Worm (Caenorhabditis elegans) whole organism, young adult: ENCODE results near the gene K02C4.3.
A peak's percentile ranks its signal among the peaks of the same experiment; 100 is the strongest.

ENCODE experiments used
- D2030.7 ChIP-seq: fragments of 200-800 bp; sonication (Bioruptor generic); IDR thresholded peaks from 2 replicates; pipeline ENCODE4 v1.3.6; 2022; ENCODE audit warnings: missing genetic modification reagents, missing genetic modification characterization, missing compliant biosample characterization
- F23B12.7 ChIP-seq: sonication (generic microtip); optimal IDR thresholded peaks from 2 replicates; lab custom pipeline; 2017; ENCODE audit warnings: missing genetic modification characterization, mild to moderate bottlenecking, missing compliant biosample characterization, antibody characterized with exemption, moderate library complexity; ENCODE audit not compliant: insufficient read depth
- F33H1.4 ChIP-seq: fragments of 200-800 bp; sonication (Bioruptor generic); IDR thresholded peaks from 2 replicates; pipeline ENCODE4 v1.3.6; 2022; ENCODE audit warnings: missing genetic modification reagents, missing genetic modification characterization, missing compliant biosample characterization
- F39B2.1 ChIP-seq: fragments of 200-800 bp; sonication (Bioruptor generic); IDR thresholded peaks from 2 replicates; pipeline ENCODE4 v1.3.6; 2022; ENCODE audit warnings: missing genetic modification reagents, missing genetic modification characterization, missing compliant biosample characterization
- F49E8.2 ChIP-seq: sonication (generic microtip); optimal IDR thresholded peaks from 3 replicates; lab custom pipeline; 2017; ENCODE audit warnings: missing genetic modification characterization, mild to moderate bottlenecking, missing compliant biosample characterization, antibody characterized with exemption, moderate library complexity; ENCODE audit not compliant: insufficient read depth
- F55B11.4 ChIP-seq: sonication (generic microtip); optimal IDR thresholded peaks from 2 replicates; lab custom pipeline; 2016; ENCODE audit warnings: missing compliant biosample characterization, missing genetic modification characterization, borderline replicate concordance; ENCODE audit not compliant: insufficient read depth
- Y67H2A.10 ChIP-seq: fragments of 200-800 bp; sonication (Bioruptor generic); conservative IDR thresholded peaks from 2 replicates; pipeline ENCODE4 v1.3.6; 2022; ENCODE audit warnings: missing genetic modification reagents, missing genetic modification characterization, missing compliant biosample characterization
- ZK185.1 ChIP-seq: sonication (generic microtip); optimal IDR thresholded peaks from 2 replicates; lab custom pipeline; 2016; ENCODE audit warnings: mild to moderate bottlenecking, missing genetic modification characterization, missing compliant biosample characterization; ENCODE audit not compliant: poor library complexity, severe bottlenecking
- ama-1 ChIP-seq, 3 experiments: fragments of 150-350 bp in 1 of 3; sonication (generic microtip) in 2 of 3; optimal IDR thresholded peaks; 2 replicates each; lab custom pipeline; 2014 to 2018; ENCODE audit warnings: missing biosample characterization in 2 of 3, missing genetic modification characterization in 2 of 3, missing genetic modification reagents in 2 of 3
- aptf-3 ChIP-seq: fragments of 200-800 bp; sonication (Bioruptor generic); IDR thresholded peaks from 2 replicates; pipeline ENCODE4 v1.3.6; 2022; ENCODE audit warnings: missing genetic modification characterization, missing compliant biosample characterization
- attf-3 ChIP-seq: fragments of 200-800 bp; sonication (Bioruptor generic); conservative IDR thresholded peaks from 2 replicates; pipeline ENCODE4 v1.3.6; 2022; ENCODE audit warnings: missing genetic modification reagents, missing genetic modification characterization, missing compliant biosample characterization
- attf-6 ChIP-seq: fragments of 200-800 bp; sonication (Bioruptor generic); IDR thresholded peaks from 2 replicates; pipeline ENCODE4 v1.3.6; 2022; ENCODE audit warnings: missing genetic modification reagents, missing genetic modification characterization, missing compliant biosample characterization
- cebp-1 ChIP-seq, 2 experiments: fragments of 200-800 bp in 1 of 2; sonication (Bioruptor generic) in 1 of 2; sonication (generic microtip) in 1 of 2; IDR thresholded peaks in 1 of 2; optimal IDR thresholded peaks in 1 of 2; 2 replicates each; pipeline versions ENCODE4 v1.3.6 to Lab custom; 2017 to 2022; ENCODE audit warnings: missing compliant biosample characterization in 2 of 2, missing genetic modification characterization in 2 of 2, mild to moderate bottlenecking in 1 of 2, missing genetic modification reagents in 1 of 2, moderate library complexity in 1 of 2
- ceh-100 ChIP-seq: fragments of 200-800 bp; sonication (Bioruptor generic); IDR thresholded peaks from 2 replicates; pipeline ENCODE4 v1.3.6; 2022; ENCODE audit warnings: missing genetic modification reagents, missing genetic modification characterization, missing compliant biosample characterization
- ceh-91 ChIP-seq: fragments of 200-800 bp; sonication (Bioruptor generic); IDR thresholded peaks from 2 replicates; pipeline ENCODE4 v1.3.6; 2022; ENCODE audit warnings: missing genetic modification reagents, missing genetic modification characterization, missing compliant biosample characterization
- chd-7 ChIP-seq: sonication (generic microtip); optimal IDR thresholded peaks from 2 replicates; lab custom pipeline; 2016; ENCODE audit warnings: mild to moderate bottlenecking, missing genetic modification characterization, moderate library complexity, missing compliant biosample characterization
- dpff-1 ChIP-seq: sonication (generic microtip); optimal IDR thresholded peaks from 2 replicates; lab custom pipeline; 2017; ENCODE audit warnings: mild to moderate bottlenecking, missing genetic modification characterization, missing compliant biosample characterization
- dpl-1 ChIP-seq: fragments of 150-350 bp; optimal IDR thresholded peaks from 2 replicates; lab custom pipeline; 2014; ENCODE audit warnings: missing biosample characterization, missing genetic modification reagents, missing genetic modification characterization
- egl-44 ChIP-seq: fragments of 200-800 bp; sonication (Bioruptor generic); IDR thresholded peaks from 2 replicates; pipeline ENCODE4 v1.3.6; 2022; ENCODE audit warnings: missing genetic modification reagents, missing genetic modification characterization, missing compliant biosample characterization
- him-1 ChIP-seq: sonication (generic microtip); optimal IDR thresholded peaks from 2 replicates; lab custom pipeline; 2016; ENCODE audit warnings: missing genotype, missing genetic modification reagents, missing genetic modification characterization, missing compliant biosample characterization
- hlh-12 ChIP-seq: sonication (generic microtip); optimal IDR thresholded peaks from 2 replicates; lab custom pipeline; 2016; ENCODE audit warnings: missing genetic modification characterization, missing compliant biosample characterization
- hmg-1.2 ChIP-seq: fragments of 200-800 bp; sonication (Bioruptor generic); IDR thresholded peaks from 2 replicates; pipeline ENCODE4 v1.3.6; 2022; ENCODE audit warnings: missing genetic modification reagents, missing genetic modification characterization, missing compliant biosample characterization
- hsf-1 ChIP-seq: fragments of 200-800 bp; sonication (Bioruptor generic); IDR thresholded peaks from 2 replicates; pipeline ENCODE4 v1.3.6; 2022; ENCODE audit warnings: missing genetic modification reagents, missing genetic modification characterization, missing compliant biosample characterization
- lin-40 ChIP-seq: sonication (generic microtip); optimal IDR thresholded peaks from 2 replicates; lab custom pipeline; 2016; ENCODE audit warnings: missing genetic modification characterization, mild to moderate bottlenecking, missing compliant biosample characterization, missing genotype, missing genetic modification reagents
- lin-54 ChIP-seq: fragments of 200-800 bp; sonication (Bioruptor generic); optimal IDR thresholded peaks from 2 replicates; lab custom pipeline; 2018; ENCODE audit warnings: mild to moderate bottlenecking, missing genetic modification characterization, missing compliant biosample characterization
- lsl-1 ChIP-seq: fragments of 200-800 bp; sonication (Bioruptor generic); optimal IDR thresholded peaks from 2 replicates; lab custom pipeline; 2018; ENCODE audit warnings: mild to moderate bottlenecking, missing genetic modification characterization, moderate library complexity, missing compliant biosample characterization
- madf-10 ChIP-seq: sonication (generic microtip); optimal IDR thresholded peaks from 2 replicates; lab custom pipeline; 2016; ENCODE audit warnings: mild to moderate bottlenecking, missing genetic modification characterization, missing compliant biosample characterization
- madf-6 ChIP-seq: fragments of 200-800 bp; sonication (Bioruptor generic); IDR thresholded peaks from 2 replicates; pipeline ENCODE4 v1.3.6; 2022; ENCODE audit warnings: missing genetic modification reagents, missing genetic modification characterization, missing compliant biosample characterization
- mcd-1 ChIP-seq: fragments of 200-800 bp; sonication (Bioruptor generic); IDR thresholded peaks from 2 replicates; pipeline ENCODE4 v1.3.6; 2022; ENCODE audit warnings: missing genetic modification reagents, missing genetic modification characterization, missing compliant biosample characterization
- mxl-1 ChIP-seq: sonication (generic microtip); optimal IDR thresholded peaks from 2 replicates; lab custom pipeline; 2016; ENCODE audit warnings: missing genetic modification characterization, missing compliant biosample characterization
- nfyb-1 ChIP-seq: fragments of 200-800 bp; sonication (Bioruptor generic); IDR thresholded peaks from 2 replicates; pipeline ENCODE4 v1.3.6; 2022; ENCODE audit warnings: missing genetic modification reagents, missing genetic modification characterization, missing compliant biosample characterization
- nhr-120 ChIP-seq: fragments of 200-800 bp; sonication (Bioruptor generic); IDR thresholded peaks from 2 replicates; pipeline ENCODE4 v1.3.6; 2022; ENCODE audit warnings: missing genetic modification characterization, missing compliant biosample characterization
- nhr-80 ChIP-seq: sonication (generic microtip); optimal IDR thresholded peaks from 2 replicates; lab custom pipeline; 2016; ENCODE audit warnings: missing genetic modification characterization, missing compliant biosample characterization
- pbrm-1 ChIP-seq: fragments of 200-800 bp; sonication (Bioruptor generic); IDR thresholded peaks from 2 replicates; pipeline ENCODE4 v1.3.6; 2022; ENCODE audit warnings: missing genetic modification reagents, missing genetic modification characterization, missing compliant biosample characterization
- pha-4 ChIP-seq: fragments of 150-350 bp; sonication (generic microtip); optimal IDR thresholded peaks from 2 replicates; lab custom pipeline; 2014; ENCODE audit warnings: missing biosample characterization, missing genetic modification reagents, missing genetic modification characterization
- rcor-1 ChIP-seq: fragments of 200-800 bp; sonication (Bioruptor generic); IDR thresholded peaks from 2 replicates; pipeline ENCODE4 v1.3.6; 2022; ENCODE audit warnings: missing genetic modification reagents, missing genetic modification characterization, missing compliant biosample characterization
- rpc-1 ChIP-seq, 2 experiments: fragments of 150-350 bp in 1 of 2; sonication (generic microtip) in 1 of 2; optimal IDR thresholded peaks; 2 replicates each; lab custom pipeline; 2014 to 2018; ENCODE audit warnings: missing biosample characterization in 1 of 2, missing genetic modification characterization in 1 of 2, missing genetic modification reagents in 1 of 2, missing genotype in 1 of 2
- snpc-1.1 ChIP-seq: sonication (generic microtip); optimal IDR thresholded peaks from 2 replicates; lab custom pipeline; 2017; ENCODE audit warnings: missing genetic modification characterization, mild to moderate bottlenecking, missing compliant biosample characterization, antibody characterized with exemption, moderate library complexity, missing genotype, missing genetic modification reagents; ENCODE audit not compliant: insufficient read depth
- snpc-3.4 ChIP-seq: sonication (generic microtip); optimal IDR thresholded peaks from 2 replicates; lab custom pipeline; 2017; ENCODE audit warnings: missing genetic modification characterization, mild to moderate bottlenecking, missing compliant biosample characterization, antibody characterized with exemption, moderate library complexity, missing genotype, missing genetic modification reagents
- somi-1 ChIP-seq: fragments of 200-800 bp; sonication (Bioruptor generic); optimal IDR thresholded peaks from 2 replicates; lab custom pipeline; 2018; ENCODE audit warnings: mild to moderate bottlenecking, missing genetic modification characterization, missing compliant biosample characterization
- sptf-2 ChIP-seq: fragments of 200-800 bp; sonication (Bioruptor generic); optimal IDR thresholded peaks from 2 replicates; lab custom pipeline; 2018; ENCODE audit warnings: mild to moderate bottlenecking, missing genetic modification characterization, missing compliant biosample characterization
- tbp1 ChIP-seq: fragments of 200-800 bp; sonication (Bioruptor generic); optimal IDR thresholded peaks from 2 replicates; lab custom pipeline; 2018; ENCODE audit warnings: mild to moderate bottlenecking, missing genetic modification characterization, missing compliant biosample characterization
- xnd-1 ChIP-seq: sonication (generic microtip); optimal IDR thresholded peaks from 2 replicates; lab custom pipeline; 2016; ENCODE audit warnings: missing genotype, missing genetic modification reagents, missing genetic modification characterization, missing compliant biosample characterization
- zim-3 ChIP-seq: sonication (generic microtip); optimal IDR thresholded peaks from 2 replicates; lab custom pipeline; 2017; ENCODE audit warnings: mild to moderate bottlenecking, missing genetic modification characterization, moderate library complexity, missing compliant biosample characterization
- ztf-18 ChIP-seq: sonication (generic microtip); optimal IDR thresholded peaks from 2 replicates; lab custom pipeline; 2016; ENCODE audit warnings: missing genotype, mild to moderate bottlenecking, missing genetic modification characterization, missing compliant biosample characterization
- ztf-26 ChIP-seq: sonication (generic microtip); optimal IDR thresholded peaks from 2 replicates; lab custom pipeline; 2017; ENCODE audit warnings: missing genetic modification characterization, missing compliant biosample characterization

Gene K02C4.3

DNA sequence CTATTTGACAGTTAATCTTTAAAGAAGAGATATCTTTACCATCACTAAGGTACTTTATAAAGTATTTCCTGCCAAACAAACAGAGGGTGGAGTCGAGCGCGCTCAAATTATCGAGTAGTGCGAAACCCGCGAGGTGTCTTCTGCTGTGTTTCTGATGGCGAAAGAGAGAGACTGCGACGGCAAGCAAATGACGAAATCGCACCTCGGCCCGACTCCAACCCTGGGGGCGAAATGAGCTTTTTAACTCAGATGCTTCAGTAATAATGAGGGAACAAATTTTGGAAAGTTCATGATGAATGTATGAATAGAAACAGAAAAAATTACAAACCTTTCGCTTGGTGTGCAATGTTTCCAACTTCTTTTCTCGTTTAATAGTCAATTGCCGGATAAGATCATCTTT lies 4.9 kb upstream of the K02C4.3 start:
- TF ChIP-seq ZK185.1 (tag; lab: Kevin White, UChicago), result peak; percentile 45
- no peak for TF ChIP-seq ztf-26
- peak; percentile 30 for TF ChIP-seq nhr-80
- TF ChIP-seq attf-3 (GFP tag; lab: Robert Waterston, UW), result no peak
- peak; percentile 79 for TF ChIP-seq mcd-1 (GFP tag; lab: Robert Waterston, UW)
- peak; percentile 78 for TF ChIP-seq rcor-1 (GFP tag; lab: Robert Waterston, UW)
- no peak for TF ChIP-seq lin-54 (GFP tag; lab: Kevin White, UChicago)
- peak; percentile 37; the same call in 1 of the 2 replicates for TF ChIP-seq ceh-100 (GFP tag; lab: Robert Waterston, UW)
- peak; percentile 10 for TF ChIP-seq pha-4 (tag; lab: Kevin White, UChicago)
- TF ChIP-seq F33H1.4 (GFP tag; lab: Robert Waterston, UW), result peak; percentile 39; the same call in 1 of the 2 replicates
- peak; percentile 82 for TF ChIP-seq snpc-3.4 (tag; lab: Kevin White, UChicago)
- TF ChIP-seq madf-10 (tag; lab: Kevin White, UChicago), result peak; percentile 4
- no peak for TF ChIP-seq dpl-1 (GFP tag; lab: Kevin White, UChicago)
- no peak; the same call in 1 of the 2 replicates for TF ChIP-seq ceh-91
- no peak for TF ChIP-seq mxl-1 (tag; lab: Kevin White, UChicago)
- peak; percentile 57 for TF ChIP-seq hmg-1.2
- TF ChIP-seq cebp-1 (GFP tag; IDR thresholded peaks at IDR 0.05; lab: Robert Waterston, UW), result peak; percentile 54; the same call in 1 of the 2 replicates
- TF ChIP-seq cebp-1 (tag; optimal IDR thresholded peaks at IDR 0.05; lab: Kevin White, UChicago), result peak; percentile 93
- TF ChIP-seq nhr-120 (GFP tag; lab: Robert Waterston, UW), result no peak
- TF ChIP-seq F55B11.4, result no peak
- peak; percentile 80 for TF ChIP-seq ztf-18 (tag; lab: Kevin White, UChicago)
- TF ChIP-seq F39B2.1 (GFP tag; lab: Robert Waterston, UW), result 0 out of 2 replicates have a peak, but pooled peaks have one; percentile 38
- no peak for TF ChIP-seq somi-1 (GFP tag; lab: Kevin White, UChicago)
- TF ChIP-seq snpc-1.1 (tag; lab: Kevin White, UChicago), result peak; percentile 95
- no peak for TF ChIP-seq dpff-1
- no peak for TF ChIP-seq sptf-2 (GFP tag; lab: Kevin White, UChicago)
- TF ChIP-seq F23B12.7 (tag; lab: Kevin White, UChicago), result peak; percentile 77
- TF ChIP-seq F49E8.2 (tag; lab: Kevin White, UChicago), result peak; percentile 25
- peak; percentile 89 for TF ChIP-seq him-1 (tag; lab: Kevin White, UChicago)
- TF ChIP-seq zim-3 (tag; lab: Kevin White, UChicago), result no peak
- TF ChIP-seq lsl-1, result peak; percentile 56
- peak; percentile 29 for TF ChIP-seq ama-1 (optimal IDR thresholded peaks at IDR 0.05; lab: Kevin White, UChicago)
- TF ChIP-seq ama-1 (GFP tag; optimal IDR thresholded peaks at IDR 0.05; lab: Kevin White, UChicago), result peak in 1 of 2 experiments; percentile 23
- TF ChIP-seq rpc-1 (optimal IDR thresholded peaks at IDR 0.05; lab: Kevin White, UChicago), result no peak
- peak; percentile 7 for TF ChIP-seq rpc-1 (tag; optimal IDR thresholded peaks at IDR 0.05; lab: Kevin White, UChicago)
- TF ChIP-seq attf-6 (GFP tag; lab: Robert Waterston, UW), result peak; percentile 55; the same call in 1 of the 2 replicates
- peak; percentile 8 for TF ChIP-seq xnd-1 (tag; lab: Kevin White, UChicago)
- TF ChIP-seq tbp1, result peak; percentile 77
- peak; percentile 26 for TF ChIP-seq lin-40 (tag; lab: Kevin White, UChicago)
- no peak for TF ChIP-seq nfyb-1
- peak; percentile 83 for TF ChIP-seq pbrm-1 (GFP tag; lab: Robert Waterston, UW)
- peak; percentile 74 for TF ChIP-seq D2030.7 (GFP tag; lab: Robert Waterston, UW)
- peak; percentile 26 for TF ChIP-seq chd-7
- TF ChIP-seq madf-6 (GFP tag; lab: Robert Waterston, UW), result peak; percentile 78
- no peak for TF ChIP-seq hlh-12 (tag; lab: Kevin White, UChicago)
- TF ChIP-seq Y67H2A.10 (GFP tag; lab: Robert Waterston, UW), result no peak
- TF ChIP-seq aptf-3 (GFP tag; lab: Robert Waterston, UW), result no peak
- TF ChIP-seq egl-44 (GFP tag; lab: Robert Waterston, UW), result 0 out of 2 replicates have a peak, but pooled peaks have one; percentile 35
- 0 out of 2 replicates have a peak, but pooled peaks have one; percentile 30 for TF ChIP-seq hsf-1 (GFP tag; lab: Robert Waterston, UW)
